Fruit fly (Drosophila melanogaster) whole organism, embryonic: ENCODE results near the gene red.

Experiments used
- Ada2b ChIP-seq: fragments of 200-800 bp; sonication (Bioruptor generic); IDR thresholded peaks from 2 replicates; pipeline ENCODE4 v1.3.6; 2022; ENCODE audit warnings: missing biosample characterization, missing genetic modification characterization
- Aef1 ChIP-seq: fragments of 200-800 bp; sonication (Bioruptor generic); IDR thresholded peaks from 3 replicates; pipeline ENCODE4 v1.3.6; 2022; ENCODE audit warnings: missing biosample characterization, missing genetic modification characterization
- Awh ChIP-seq: fragments of 200-800 bp; sonication (Bioruptor generic); IDR thresholded peaks from 2 replicates; pipeline ENCODE4, ENCODE4 v1.3.6; 2022; ENCODE audit warnings: missing biosample characterization, missing genetic modification characterization
- Blimp-1 ChIP-seq: fragments of 200-800 bp; sonication (Bioruptor generic); optimal IDR thresholded peaks from 3 replicates; lab custom pipeline; 2018; ENCODE audit warnings: missing biosample characterization, missing genetic modification characterization, mild to moderate bottlenecking, moderate library complexity, missing genetic modification reagents
- CG11723 ChIP-seq: fragments of 200-800 bp; sonication (Bioruptor generic); optimal IDR thresholded peaks from 2 replicates; lab custom pipeline; 2017; ENCODE audit warnings: missing biosample characterization, mild to moderate bottlenecking, missing genetic modification characterization
- CG12769 ChIP-seq: fragments of 200-800 bp; sonication (Bioruptor generic); optimal IDR thresholded peaks from 2 replicates; lab custom pipeline; 2019; ENCODE audit warnings: missing biosample characterization, mild to moderate bottlenecking, missing genetic modification characterization, moderate library complexity
- CG13287 ChIP-seq: fragments of 200-800 bp; sonication (Bioruptor generic); IDR thresholded peaks from 2 replicates; pipeline ENCODE4 v1.3.6; 2022; ENCODE audit warnings: missing biosample characterization, missing genetic modification characterization; ENCODE audit not compliant: partially characterized antibody
- CG14710 ChIP-seq: fragments of 200-800 bp; sonication (Bioruptor generic); optimal IDR thresholded peaks from 3 replicates; lab custom pipeline; 2019; ENCODE audit warnings: missing biosample characterization, mild to moderate bottlenecking, missing genetic modification characterization, moderate library complexity
- CG1529 ChIP-seq: fragments of 200-800 bp; sonication (Bioruptor generic); optimal IDR thresholded peaks from 3 replicates; lab custom pipeline; 2018; ENCODE audit warnings: missing biosample characterization, missing genetic modification characterization
- CG1602 ChIP-seq: fragments of 200-800 bp; sonication (Bioruptor generic); optimal IDR thresholded peaks from 3 replicates; lab custom pipeline; 2016; ENCODE audit warnings: missing biosample characterization, missing genetic modification characterization
- CG16863 ChIP-seq: fragments of 200-800 bp; sonication (Bioruptor generic); optimal IDR thresholded peaks from 3 replicates; lab custom pipeline; 2016; ENCODE audit warnings: missing biosample characterization, missing genetic modification characterization
- CG17385 ChIP-seq: fragments of 200-800 bp; sonication (Bioruptor generic); optimal IDR thresholded peaks from 3 replicates; lab custom pipeline; 2018; ENCODE audit warnings: missing biosample characterization, mild to moderate bottlenecking, missing genetic modification characterization
- CG2678 ChIP-seq: fragments of 200-800 bp; sonication (Bioruptor generic); optimal IDR thresholded peaks from 3 replicates; lab custom pipeline; 2019; ENCODE audit warnings: missing biosample characterization, mild to moderate bottlenecking, missing genetic modification characterization, moderate library complexity
- CG4424 ChIP-seq: fragments of 200-800 bp; sonication (Bioruptor generic); optimal IDR thresholded peaks from 3 replicates; lab custom pipeline; 2016; ENCODE audit warnings: missing biosample characterization, missing genetic modification characterization
- CG6175 ChIP-seq: fragments of 200-800 bp; sonication (Bioruptor generic); IDR thresholded peaks from 3 replicates; pipeline ENCODE4 v1.3.6; 2022; ENCODE audit warnings: missing biosample characterization, missing genetic modification characterization
- CG7357 ChIP-seq: fragments of 200-800 bp; sonication (Bioruptor generic); IDR thresholded peaks from 3 replicates; pipeline ENCODE4 v1.3.6; 2022; ENCODE audit warnings: missing biosample characterization, missing genetic modification characterization
- CG7372 ChIP-seq: fragments of 200-800 bp; sonication (Bioruptor generic); IDR thresholded peaks from 2 replicates; pipeline ENCODE4 v1.3.6; 2022; ENCODE audit warnings: missing biosample characterization, missing genetic modification characterization
- CG7786 ChIP-seq: fragments of 200-800 bp; sonication (Bioruptor generic); optimal IDR thresholded peaks from 2 replicates; lab custom pipeline; 2016; ENCODE audit warnings: missing biosample characterization, missing genetic modification characterization
- Chrac-16 ChIP-seq: fragments of 200-800 bp; sonication (Bioruptor generic); optimal IDR thresholded peaks from 3 replicates; lab custom pipeline; 2016; ENCODE audit warnings: missing biosample characterization, missing genetic modification characterization
- CoRest ChIP-seq: fragments of 200-800 bp; sonication (Bioruptor generic); optimal IDR thresholded peaks from 3 replicates; lab custom pipeline; 2018; ENCODE audit warnings: missing biosample characterization, mild to moderate bottlenecking, missing genetic modification characterization, moderate library complexity
- Dad ChIP-seq: fragments of 200-800 bp; sonication (Bioruptor generic); optimal IDR thresholded peaks from 3 replicates; lab custom pipeline; 2016; ENCODE audit warnings: missing biosample characterization, missing genetic modification characterization
- Deaf1 ChIP-seq: fragments of 200-800 bp; optimal IDR thresholded peaks from 3 replicates; lab custom pipeline; 2019; ENCODE audit warnings: missing biosample characterization, mild to moderate bottlenecking, missing genetic modification characterization, moderate library complexity
- Dek ChIP-seq: fragments of 200-800 bp; sonication (Bioruptor generic); optimal IDR thresholded peaks from 3 replicates; lab custom pipeline; 2019; ENCODE audit warnings: missing biosample characterization, mild to moderate bottlenecking, missing genetic modification characterization, moderate library complexity
- GATAe ChIP-seq: fragments of 200-800 bp; sonication (Bioruptor generic); conservative IDR thresholded peaks from 2 replicates; pipeline ENCODE4 v1.3.6; 2022; ENCODE audit warnings: missing biosample characterization, missing genetic modification characterization
- HLH54F ChIP-seq: fragments of 200-800 bp; sonication (Bioruptor generic); optimal IDR thresholded peaks from 3 replicates; lab custom pipeline; 2016; ENCODE audit warnings: missing biosample characterization, missing genetic modification characterization
- Hr39 ChIP-seq: fragments of >200 bp; optimal IDR thresholded peaks from 2 replicates; lab custom pipeline; 2017
- MESR4 ChIP-seq: fragments of 200-800 bp; sonication (Bioruptor generic); optimal IDR thresholded peaks from 2 replicates; lab custom pipeline; 2018; ENCODE audit warnings: missing biosample characterization, mild to moderate bottlenecking, missing genetic modification characterization, moderate library complexity
- Nf-YA ChIP-seq: fragments of 200-800 bp; sonication (Bioruptor generic); IDR thresholded peaks from 2 replicates; pipeline ENCODE4 v1.3.6; 2022; ENCODE audit warnings: missing biosample characterization, missing genetic modification characterization
- Oaz ChIP-seq: fragments of 200-800 bp; sonication (Bioruptor generic); IDR thresholded peaks from 2 replicates; pipeline ENCODE4 v1.3.6; 2022; ENCODE audit warnings: missing biosample characterization, missing genetic modification characterization
- Sox100B ChIP-seq: fragments of 200-800 bp; sonication (Bioruptor generic); optimal IDR thresholded peaks from 3 replicates; lab custom pipeline; 2018; ENCODE audit warnings: missing biosample characterization, mild to moderate bottlenecking, missing genetic modification characterization
- Stat92E ChIP-seq, 3 experiments: fragments of >200 bp in 2 of 3; fragments of 200-800 bp in 1 of 3; sonication (Bioruptor generic) in 1 of 3; optimal IDR thresholded peaks; 2 replicates each; lab custom pipeline; 2017 to 2019; ENCODE audit warnings: missing biosample characterization in 3 of 3, missing genetic modification characterization in 3 of 3, mild to moderate bottlenecking in 1 of 3, moderate library complexity in 1 of 3
- Usf ChIP-seq: fragments of 200-800 bp; sonication (Bioruptor generic); optimal IDR thresholded peaks from 2 replicates; lab custom pipeline; 2017; ENCODE audit warnings: missing genotype, missing biosample characterization, missing genetic modification characterization
- crol ChIP-seq: fragments of 200-800 bp; sonication (Bioruptor generic); IDR thresholded peaks from 2 replicates; pipeline ENCODE4 v1.3.6; 2022; ENCODE audit warnings: missing biosample characterization, missing genetic modification characterization
- crp ChIP-seq, 2 experiments: fragments of 200-800 bp; sonication (Bioruptor generic); optimal IDR thresholded peaks; 2 replicates in 1 of 2; 3 replicates in 1 of 2; lab custom pipeline; 2017; ENCODE audit warnings: missing biosample characterization in 2 of 2, missing genetic modification characterization in 2 of 2, mild to moderate bottlenecking in 1 of 2, moderate library complexity in 1 of 2
- dimm ChIP-seq: fragments of 200-800 bp; sonication (Bioruptor generic); IDR thresholded peaks from 2 replicates; pipeline ENCODE4 v1.3.6; 2022; ENCODE audit warnings: missing biosample characterization, missing genetic modification characterization
- dm ChIP-seq: fragments of 200-800 bp; sonication (Bioruptor generic); optimal IDR thresholded peaks from 3 replicates; lab custom pipeline; 2016; ENCODE audit warnings: missing biosample characterization, missing genetic modification characterization
- ewg ChIP-seq: fragments of 200-800 bp; sonication (Bioruptor generic); optimal IDR thresholded peaks from 3 replicates; lab custom pipeline; 2017; ENCODE audit warnings: mild to moderate bottlenecking, missing biosample characterization, missing genetic modification reagents, missing genetic modification characterization
- fu2 ChIP-seq: fragments of 200-800 bp; sonication (Bioruptor generic); optimal IDR thresholded peaks from 2 replicates; lab custom pipeline; 2016; ENCODE audit warnings: missing biosample characterization, missing genetic modification characterization
- gem ChIP-seq: fragments of 200-800 bp; sonication (Bioruptor generic); optimal IDR thresholded peaks from 2 replicates; lab custom pipeline; 2019; ENCODE audit warnings: missing biosample characterization, mild to moderate bottlenecking, missing genetic modification characterization, moderate library complexity
- grau ChIP-seq: fragments of 200-800 bp; optimal IDR thresholded peaks from 3 replicates; lab custom pipeline; 2019; ENCODE audit warnings: missing biosample characterization, mild to moderate bottlenecking, missing genetic modification characterization, moderate library complexity
- hkb ChIP-seq, 2 experiments: fragments of 200-800 bp in 1 of 2; fragments of >200 bp in 1 of 2; sonication (Bioruptor generic) in 1 of 2; IDR thresholded peaks in 1 of 2; optimal IDR thresholded peaks in 1 of 2; 2 replicates each; pipeline versions ENCODE4 v1.3.6 to Lab custom; 2017 to 2022; ENCODE audit warnings: missing biosample characterization in 1 of 2, missing genetic modification characterization in 1 of 2
- nerfin-1 ChIP-seq: fragments of 200-800 bp; sonication (Bioruptor generic); optimal IDR thresholded peaks from 3 replicates; lab custom pipeline; 2019; ENCODE audit warnings: missing biosample characterization, mild to moderate bottlenecking, missing genetic modification characterization, moderate library complexity
- pb ChIP-seq: fragments of 200-800 bp; sonication (Bioruptor generic); optimal IDR thresholded peaks from 3 replicates; lab custom pipeline; 2016; ENCODE audit warnings: missing biosample characterization, missing genetic modification characterization
- repo ChIP-seq: fragments of 200-800 bp; sonication (Bioruptor generic); optimal IDR thresholded peaks from 2 replicates; lab custom pipeline; 2016; ENCODE audit warnings: missing biosample characterization, missing genetic modification characterization
- sens-2 ChIP-seq: fragments of 200-800 bp; sonication (Bioruptor generic); IDR thresholded peaks from 2 replicates; pipeline ENCODE4 v1.3.6; 2022; ENCODE audit warnings: missing biosample characterization, missing genetic modification characterization
- sisA ChIP-seq: fragments of 200-800 bp; sonication (Bioruptor generic); IDR thresholded peaks from 2 replicates; pipeline ENCODE4 v1.3.6; 2022; ENCODE audit warnings: missing biosample characterization, missing genetic modification characterization
- vfl ChIP-seq: fragments of 200-800 bp; sonication (Bioruptor generic); optimal IDR thresholded peaks from 2 replicates; lab custom pipeline; 2016; ENCODE audit warnings: missing biosample characterization, missing genetic modification characterization
- zen ChIP-seq: fragments of 200-800 bp; sonication (Bioruptor generic); optimal IDR thresholded peaks from 3 replicates; lab custom pipeline; 2018; ENCODE audit warnings: missing biosample characterization, mild to moderate bottlenecking, missing genetic modification characterization, moderate library complexity
- zf30C ChIP-seq: fragments of 200-800 bp; sonication (Bioruptor generic); optimal IDR thresholded peaks from 3 replicates; lab custom pipeline; 2018; ENCODE audit warnings: missing biosample characterization, mild to moderate bottlenecking, missing genetic modification characterization

Gene red

DNA sequence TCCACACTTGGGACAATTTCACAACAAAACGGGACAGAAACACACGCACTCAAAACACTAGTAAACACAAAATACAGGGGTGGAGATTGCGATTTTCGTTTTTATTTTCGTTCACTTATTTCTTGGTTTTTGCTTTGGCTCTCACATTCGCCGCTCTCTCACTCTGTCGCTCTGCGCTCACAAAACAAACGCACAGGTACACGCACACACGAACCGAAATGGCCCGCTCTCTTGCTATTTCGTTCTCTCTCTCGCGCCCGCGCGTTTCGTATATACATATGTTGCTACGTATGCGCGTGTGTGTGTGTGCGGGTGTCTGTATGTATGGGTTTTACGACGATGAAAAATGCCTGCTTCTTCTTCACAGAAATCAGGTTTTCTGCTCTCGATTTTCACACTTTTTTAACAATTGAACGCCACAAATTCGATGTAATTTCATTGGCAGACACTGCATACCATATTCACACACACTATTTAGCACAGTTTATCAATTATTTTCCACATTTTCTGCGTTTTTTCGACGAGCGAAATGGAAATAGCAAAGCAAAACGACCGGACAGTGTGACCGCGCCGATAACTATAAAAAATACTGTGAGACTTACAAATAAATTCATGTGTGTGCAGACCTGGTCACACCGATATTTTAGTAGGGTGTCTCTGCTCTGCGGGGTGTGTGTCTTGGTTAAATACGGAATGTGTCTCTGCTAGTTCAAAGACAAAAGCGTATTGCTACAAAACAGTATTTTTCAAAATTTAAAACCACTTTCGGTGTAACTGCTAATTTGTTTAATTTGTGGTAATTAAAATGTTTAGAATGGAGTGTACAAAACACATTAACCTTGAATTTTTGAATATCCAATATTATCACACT lies 2.3 kb upstream of the red start, which contains the start of gene trx (continued):
- TF ChIP-seq MESR4 (GFP tag; lab: Kevin White, UChicago) (peak; percentile 96), grau (tag; lab: Kevin White, UChicago) (no peak), CG7786 (GFP tag; lab: Kevin White, UChicago) (no peak), dm (GFP tag; lab: Kevin White, UChicago) (no peak), Oaz (no peak), Aef1 (GFP tag; lab: Robert Waterston, UW) (no peak), Dek (tag; lab: Kevin White, UChicago) (peak; percentile 25), CG11723 (GFP tag; lab: Kevin White, UChicago) (no peak), sisA (GFP tag; lab: Robert Waterston, UW) (no peak), pb (no peak), Hr39 (lab: Kevin White, UChicago) (no peak), CG6175 (no peak), CG7372 (GFP tag; lab: Robert Waterston, UW) (no peak), CG12769 (peak; percentile 16), zen (peak; percentile 55), dimm (GFP tag; lab: Robert Waterston, UW) (no peak), Chrac-16 (GFP tag; lab: Kevin White, UChicago) (no peak), Nf-YA (GFP tag; lab: Robert Waterston, UW) (no peak), CG17385 (GFP tag; lab: Kevin White, UChicago) (peak; percentile 99), CG13287 (no peak), CG2678 (tag; lab: Kevin White, UChicago) (no peak), ewg (peak; percentile 59), CG1529 (GFP tag; lab: Kevin White, UChicago) (no peak), Dad (peak; percentile 5), crp (GFP tag; optimal IDR thresholded peaks at IDR 0.05; lab: Kevin White, UChicago) (no peak), Blimp-1 (GFP tag; lab: Kevin White, UChicago) (peak; percentile 43), CoRest (tag; lab: Kevin White, UChicago) (peak; percentile 62), Sox100B (GFP tag; lab: Kevin White, UChicago) (no peak), CG4424 (GFP tag; lab: Kevin White, UChicago) (no peak), vfl (no peak), CG14710 (peak; percentile 80), Stat92E (GFP tag; optimal IDR thresholded peaks at IDR 0.05; lab: Kevin White, UChicago) (peak in 1 of 3 experiments; percentile 84), crol (no peak), Awh (GFP tag; lab: Robert Waterston, UW) (no peak), repo (GFP tag; lab: Kevin White, UChicago) (peak; percentile 5), Ada2b (GFP tag; lab: Robert Waterston, UW) (no peak), zf30C (no peak), CG7357 (GFP tag; lab: Robert Waterston, UW) (no peak), Deaf1 (tag; lab: Kevin White, UChicago) (peak; percentile 77), sens-2 (GFP tag; lab: Robert Waterston, UW) (no peak), HLH54F (GFP tag; lab: Kevin White, UChicago) (no peak), nerfin-1 (tag; lab: Kevin White, UChicago) (peak; percentile 90), CG1602 (GFP tag; lab: Kevin White, UChicago) (no peak), hkb (optimal IDR thresholded peaks at IDR 0.05; lab: Kevin White, UChicago) (peak; percentile 38), hkb (GFP tag; IDR thresholded peaks at IDR 0.05; lab: Robert Waterston, UW) (no peak), fu2 (GFP tag; lab: Kevin White, UChicago) (no peak), gem (tag; lab: Kevin White, UChicago) (no peak), CG16863 (GFP tag; lab: Kevin White, UChicago) (no peak), GATAe (GFP tag; lab: Robert Waterston, UW) (no peak), Usf (GFP tag; lab: Kevin White, UChicago) (no peak)
